Worm (Caenorhabditis elegans) whole organism, late embryonic: ENCODE results near the gene Y37A1B.4.

Experiments used
- K09A11.1 ChIP-seq: sonication (generic microtip); optimal IDR thresholded peaks from 2 replicates; lab custom pipeline; 2017; ENCODE audit warnings: antibody characterized with exemption, mild to moderate bottlenecking, missing genetic modification characterization, missing compliant biosample characterization; ENCODE audit not compliant: insufficient read depth
- Y22D7AL.16 ChIP-seq: sonication (generic microtip); optimal IDR thresholded peaks from 2 replicates; lab custom pipeline; 2016; ENCODE audit warnings: missing genetic modification characterization, missing compliant biosample characterization
- ama-1 ChIP-seq: fragments of 150-350 bp; optimal IDR thresholded peaks from 2 replicates; lab custom pipeline; 2014
- ceh-34 ChIP-seq: sonication (generic microtip); optimal IDR thresholded peaks from 2 replicates; lab custom pipeline; 2016; ENCODE audit warnings: mild to moderate bottlenecking, missing genetic modification characterization, missing compliant biosample characterization
- dmd-4 ChIP-seq: sonication (generic microtip); optimal IDR thresholded peaks from 2 replicates; lab custom pipeline; 2016; ENCODE audit warnings: borderline replicate concordance, missing genetic modification characterization, missing compliant biosample characterization
- elt-2 ChIP-seq: sonication (generic microtip); optimal IDR thresholded peaks from 2 replicates; lab custom pipeline; 2016; ENCODE audit warnings: missing genetic modification reagents, missing genetic modification characterization, missing compliant biosample characterization
- lin-11 ChIP-seq: fragments of 200-800 bp; sonication (Bioruptor generic); optimal IDR thresholded peaks from 2 replicates; lab custom pipeline; 2018; ENCODE audit warnings: mild to moderate bottlenecking, missing genetic modification characterization, missing compliant biosample characterization
- nfya-1 ChIP-seq: sonication (generic microtip); optimal IDR thresholded peaks from 2 replicates; lab custom pipeline; 2017; ENCODE audit warnings: missing genetic modification characterization, mild to moderate bottlenecking, missing compliant biosample characterization, antibody characterized with exemption, moderate library complexity
- pax-1 ChIP-seq: fragments of 150-350 bp; optimal IDR thresholded peaks from 2 replicates; lab custom pipeline; 2014; ENCODE audit warnings: missing biosample characterization, missing genetic modification characterization
- tbx-2 ChIP-seq: sonication (generic microtip); optimal IDR thresholded peaks from 2 replicates; lab custom pipeline; 2016; ENCODE audit warnings: missing genetic modification characterization, missing compliant biosample characterization
- ttx-3 ChIP-seq: sonication (generic microtip); optimal IDR thresholded peaks from 2 replicates; lab custom pipeline; 2016; ENCODE audit warnings: missing genetic modification reagents, missing genetic modification characterization, missing compliant biosample characterization
- unc-86 ChIP-seq: sonication (generic microtip); optimal IDR thresholded peaks from 2 replicates; lab custom pipeline; 2016; ENCODE audit warnings: missing genetic modification characterization, missing compliant biosample characterization

- TF ChIP-seq K09A11.1: no peak
- TF ChIP-seq ceh-34 (tag; lab: Kevin White, UChicago): no peak
- TF ChIP-seq tbx-2 (tag; lab: Kevin White, UChicago): no peak
- TF ChIP-seq pax-1 (tag; lab: Kevin White, UChicago): no peak
- no peak for TF ChIP-seq dmd-4 (tag; lab: Kevin White, UChicago)
- TF ChIP-seq unc-86 (tag; lab: Kevin White, UChicago): no peak
- no peak for TF ChIP-seq ttx-3
- TF ChIP-seq lin-11 (tag; lab: Kevin White, UChicago): no peak
- no peak for TF ChIP-seq nfya-1
- no peak for TF ChIP-seq elt-2
- TF ChIP-seq ama-1 (lab: Kevin White, UChicago): no peak
- no peak for TF ChIP-seq Y22D7AL.16 (tag; lab: Kevin White, UChicago)
These were observed 9.9 kb upstream of the Y37A1B.4 start for ce11 chrIV:14070185-14070991.
